Fruit fly (Drosophila melanogaster) whole organism, adult: Measurements from ENCODE around the gene mgl.

Experiments
- CG11617 ChIP-seq: fragments of 200-800 bp; sonication (Bioruptor generic); optimal IDR thresholded peaks from 2 replicates; lab custom pipeline; 2017; ENCODE audit warnings: mild to moderate bottlenecking, missing biosample characterization, missing genetic modification reagents, missing genetic modification characterization
- CG12768 ChIP-seq: fragments of 200-800 bp; sonication (Bioruptor generic); optimal IDR thresholded peaks from 2 replicates; lab custom pipeline; 2017; ENCODE audit warnings: missing biosample characterization, missing genetic modification characterization, mild to moderate bottlenecking, moderate library complexity, missing genetic modification reagents
- CG14711 ChIP-seq: fragments of 200-800 bp; sonication (Bioruptor generic); optimal IDR thresholded peaks from 2 replicates; lab custom pipeline; 2018; ENCODE audit warnings: missing biosample characterization, mild to moderate bottlenecking, missing genetic modification characterization, moderate library complexity
- CG1620 ChIP-seq: fragments of 200-800 bp; sonication (Bioruptor generic); optimal IDR thresholded peaks from 2 replicates; lab custom pipeline; 2016; ENCODE audit warnings: missing biosample characterization, missing genetic modification characterization
- CG33017 ChIP-seq: fragments of 200-800 bp; sonication (Bioruptor generic); optimal IDR thresholded peaks from 2 replicates; lab custom pipeline; 2018; ENCODE audit warnings: missing biosample characterization, mild to moderate bottlenecking, missing genetic modification characterization, moderate library complexity
- CG5204 ChIP-seq: fragments of 200-800 bp; sonication (Bioruptor generic); optimal IDR thresholded peaks from 2 replicates; lab custom pipeline; 2016; ENCODE audit warnings: missing biosample characterization, missing genetic modification characterization
- CG7045 ChIP-seq: fragments of 200-800 bp; sonication (Bioruptor generic); optimal IDR thresholded peaks from 2 replicates; lab custom pipeline; 2017; ENCODE audit warnings: missing biosample characterization, mild to moderate bottlenecking, missing genetic modification characterization
- CG7101 ChIP-seq: fragments of 200-800 bp; sonication (Bioruptor generic); optimal IDR thresholded peaks from 2 replicates; lab custom pipeline; 2018; ENCODE audit warnings: missing biosample characterization, mild to moderate bottlenecking, missing genetic modification characterization, moderate library complexity
- Clk ChIP-seq: fragments of 200-800 bp; sonication (Bioruptor generic); optimal IDR thresholded peaks from 2 replicates; lab custom pipeline; 2017; ENCODE audit warnings: missing biosample characterization, missing genetic modification characterization
- Crg-1 ChIP-seq: fragments of 200-800 bp; sonication (Bioruptor generic); optimal IDR thresholded peaks from 2 replicates; lab custom pipeline; 2016; ENCODE audit warnings: missing biosample characterization, missing genetic modification characterization
- Hr96 ChIP-seq: fragments of 200-800 bp; sonication (Bioruptor generic); optimal IDR thresholded peaks from 2 replicates; lab custom pipeline; 2016; ENCODE audit warnings: missing biosample characterization, missing genetic modification characterization
- Mnt ChIP-seq: fragments of 200-800 bp; sonication (Bioruptor generic); optimal IDR thresholded peaks from 2 replicates; lab custom pipeline; 2016; ENCODE audit warnings: missing biosample characterization, mild to moderate bottlenecking, missing genetic modification characterization
- bab1 ChIP-seq: fragments of 200-800 bp; sonication (Bioruptor generic); optimal IDR thresholded peaks from 3 replicates; lab custom pipeline; 2019; ENCODE audit warnings: missing biosample characterization, mild to moderate bottlenecking, missing genetic modification characterization, moderate library complexity
- cic ChIP-seq: fragments of 200-800 bp; sonication (Bioruptor generic); optimal IDR thresholded peaks from 2 replicates; lab custom pipeline; 2017; ENCODE audit warnings: missing biosample characterization, mild to moderate bottlenecking, missing genetic modification characterization, moderate library complexity
- cnc ChIP-seq, 2 experiments: fragments of >200 bp; optimal IDR thresholded peaks; 2 replicates each; lab custom pipeline; 2017
- kay ChIP-seq: fragments of 200-800 bp; sonication (Bioruptor generic); peaks from one replicate; lab custom pipeline; 2016; ENCODE audit warnings: missing biosample characterization, missing genetic modification characterization, borderline replicate concordance
- ovo ChIP-seq: fragments of 200-800 bp; sonication (Bioruptor generic); optimal IDR thresholded peaks from 2 replicates; lab custom pipeline; 2016; ENCODE audit warnings: missing biosample characterization, missing genetic modification characterization
- pad ChIP-seq: fragments of 200-800 bp; sonication (Bioruptor generic); optimal IDR thresholded peaks from 3 replicates; lab custom pipeline; 2017; ENCODE audit warnings: missing biosample characterization, missing genetic modification characterization, mild to moderate bottlenecking, moderate library complexity, missing genetic modification reagents
- tj ChIP-seq: fragments of 200-800 bp; sonication (Bioruptor generic); optimal IDR thresholded peaks from 3 replicates; lab custom pipeline; 2017; ENCODE audit warnings: missing biosample characterization, mild to moderate bottlenecking, missing genetic modification characterization, moderate library complexity
- toe ChIP-seq: fragments of 200-800 bp; sonication (Bioruptor generic); optimal IDR thresholded peaks from 2 replicates; lab custom pipeline; 2016; ENCODE audit warnings: missing biosample characterization, missing genetic modification characterization

The mgl gene

dm6 chrX:9476908-9477307, 23.0 kb downstream of the mgl start:
- no peak for TF ChIP-seq Crg-1 (GFP tag; lab: Kevin White, UChicago)
- peak; percentile 95 for TF ChIP-seq tj

dm6 chrX:9474115-9474514, 25.8 kb downstream of the mgl start:
- TF ChIP-seq CG12768 (GFP tag; lab: Kevin White, UChicago) (no peak), tj (no peak), CG7045 (GFP tag; lab: Kevin White, UChicago) (no peak), pad (GFP tag; lab: Kevin White, UChicago) (no peak), toe (no peak), cnc (optimal IDR thresholded peaks at IDR 0.05; lab: Kevin White, UChicago) (no peak)

dm6 chrX:9468285-9468684, 31.6 kb downstream of the mgl start:
- TF ChIP-seq bab1 (GFP tag; lab: Kevin White, UChicago): no peak
- no peak for TF ChIP-seq CG7045 (GFP tag; lab: Kevin White, UChicago)
- TF ChIP-seq tj: no peak
- TF ChIP-seq ovo: no peak
- TF ChIP-seq Mnt: no peak
- TF ChIP-seq pad (GFP tag; lab: Kevin White, UChicago): no peak
- TF ChIP-seq CG5204 (GFP tag; lab: Kevin White, UChicago): no peak
- TF ChIP-seq CG12768 (GFP tag; lab: Kevin White, UChicago): no peak
- TF ChIP-seq Crg-1 (GFP tag; lab: Kevin White, UChicago): no peak
- TF ChIP-seq Hr96 (GFP tag; lab: Kevin White, UChicago): no peak
- no peak for TF ChIP-seq kay
- no peak for TF ChIP-seq toe
- no peak for TF ChIP-seq CG14711

dm6 chrX:9467656-9468055, 32.3 kb downstream of the mgl start:
- TF ChIP-seq CG1620 (GFP tag; lab: Kevin White, UChicago): no peak
- TF ChIP-seq CG5204 (GFP tag; lab: Kevin White, UChicago): no peak
- no peak for TF ChIP-seq CG14711
- TF ChIP-seq pad (GFP tag; lab: Kevin White, UChicago): no peak
- TF ChIP-seq Crg-1 (GFP tag; lab: Kevin White, UChicago): no peak

- no peak for TF ChIP-seq Mnt
- TF ChIP-seq CG14711: peak; percentile 50
Measured at dm6 chrX:9467066-9467465, 32.9 kb downstream of the mgl start.

dm6 chrX:9466579-9466995, 33.3 kb downstream of the mgl start:
- TF ChIP-seq ovo: peak; percentile 14
- TF ChIP-seq bab1 (GFP tag; lab: Kevin White, UChicago): no peak
- TF ChIP-seq cic: peak; percentile 10

- TF ChIP-seq CG5204 (GFP tag; lab: Kevin White, UChicago) (peak; percentile 11), pad (GFP tag; lab: Kevin White, UChicago) (peak; percentile 53), Clk (no peak), Mnt (peak; percentile 21), CG11617 (peak; percentile 59), CG12768 (GFP tag; lab: Kevin White, UChicago) (peak; percentile 37), Crg-1 (GFP tag; lab: Kevin White, UChicago) (peak; percentile 20), bab1 (GFP tag; lab: Kevin White, UChicago) (no peak), cnc (optimal IDR thresholded peaks at IDR 0.05; lab: Kevin White, UChicago) (no peak), CG14711 (peak; percentile 80), kay (peak; percentile 41), ovo (no peak), CG7101 (tag; lab: Kevin White, UChicago) (peak; percentile 94), CG1620 (GFP tag; lab: Kevin White, UChicago) (no peak), CG33017 (tag; lab: Kevin White, UChicago) (peak; percentile 72), CG7045 (GFP tag; lab: Kevin White, UChicago) (peak; percentile 59), cic (no peak), Hr96 (GFP tag; lab: Kevin White, UChicago) (no peak), toe (no peak), tj (peak; percentile 34)
Measured at dm6 chrX:9466150-9466549, 33.8 kb downstream of the mgl start.

- TF ChIP-seq CG33017 (tag; lab: Kevin White, UChicago): no peak
- no peak for TF ChIP-seq CG7045 (GFP tag; lab: Kevin White, UChicago)
- TF ChIP-seq cic: no peak
- no peak for TF ChIP-seq Hr96 (GFP tag; lab: Kevin White, UChicago)
- no peak for TF ChIP-seq kay
- TF ChIP-seq bab1 (GFP tag; lab: Kevin White, UChicago): no peak
- TF ChIP-seq Clk: no peak
- TF ChIP-seq Mnt: no peak
- TF ChIP-seq CG14711: no peak
- no peak for TF ChIP-seq cnc (optimal IDR thresholded peaks at IDR 0.05; lab: Kevin White, UChicago)
- no peak for TF ChIP-seq CG11617
- no peak for TF ChIP-seq CG1620 (GFP tag; lab: Kevin White, UChicago)
Measured at dm6 chrX:9460618-9461245, 39.2 kb downstream of the mgl start.
